Worm (Caenorhabditis elegans) whole organism, young adult: ENCODE data around the gene R12B2.13.

Experiments used
- F33H1.4 ChIP-seq: fragments of 200-800 bp; sonication (Bioruptor generic); IDR thresholded peaks from 2 replicates; pipeline ENCODE4 v1.3.6; 2022; ENCODE audit warnings: missing genetic modification reagents, missing genetic modification characterization, missing compliant biosample characterization
- ceh-27 ChIP-seq: fragments of 200-800 bp; sonication (Bioruptor generic); optimal IDR thresholded peaks from 2 replicates; lab custom pipeline; 2018; ENCODE audit warnings: mild to moderate bottlenecking, missing genetic modification characterization, moderate library complexity, missing compliant biosample characterization
- nfya-1 ChIP-seq: sonication (generic microtip); optimal IDR thresholded peaks from 2 replicates; lab custom pipeline; 2017; ENCODE audit warnings: antibody characterized with exemption, missing compliant biosample characterization, missing genetic modification characterization, borderline replicate concordance; ENCODE audit not compliant: insufficient read depth
- pha-4 ChIP-seq: fragments of 150-350 bp; sonication (generic microtip); optimal IDR thresholded peaks from 2 replicates; lab custom pipeline; 2014; ENCODE audit warnings: missing biosample characterization, missing genetic modification reagents, missing genetic modification characterization

ce11 chrIII:5871760-5872159 lies 38.5 kb upstream of the R12B2.13 start, which contains the start of the genes F01F1.11 and F01F1.3:
- TF ChIP-seq pha-4 (tag; lab: Kevin White, UChicago) (no peak), ceh-27 (GFP tag; lab: Kevin White, UChicago) (peak; percentile 72), F33H1.4 (GFP tag; lab: Robert Waterston, UW) (peak; percentile 63), nfya-1 (no peak)
